Worm (Caenorhabditis elegans) whole organism, L4 larva: ENCODE measurements around the gene F11A10.5.
A peak's percentile ranks its signal among the peaks of the same experiment; 100 is the strongest.

ENCODE experiments used
- D1046.2 ChIP-seq: fragments of 200-800 bp; sonication (Bioruptor generic); IDR thresholded peaks from 2 replicates; pipeline ENCODE4 v1.3.6; 2022; ENCODE audit warnings: missing genetic modification characterization, missing compliant biosample characterization
- F10B5.3 ChIP-seq: sonication (generic microtip); optimal IDR thresholded peaks from 2 replicates; lab custom pipeline; 2016; ENCODE audit warnings: mild to moderate bottlenecking, missing genetic modification characterization, missing compliant biosample characterization
- F44E2.7 ChIP-seq: fragments of 200-800 bp; sonication (Bioruptor generic); IDR thresholded peaks from 2 replicates; pipeline ENCODE4 v2.1.2; 2022; ENCODE audit warnings: missing genetic modification characterization, missing compliant biosample characterization
- F49E8.2 ChIP-seq: sonication (generic microtip); optimal IDR thresholded peaks from 2 replicates; lab custom pipeline; 2016; ENCODE audit warnings: missing compliant biosample characterization, mild to moderate bottlenecking, missing genetic modification characterization, borderline replicate concordance
- T20F7.1 ChIP-seq: fragments of 200-800 bp; sonication (Bioruptor generic); optimal IDR thresholded peaks from 2 replicates; lab custom pipeline; 2018; ENCODE audit warnings: mild to moderate bottlenecking, missing genetic modification characterization, missing compliant biosample characterization
- Y105C5A.15 ChIP-seq: fragments of 200-800 bp; sonication (Bioruptor generic); IDR thresholded peaks from 2 replicates; pipeline ENCODE4 v1.3.6; 2022; ENCODE audit warnings: missing genetic modification characterization, missing compliant biosample characterization
- Y48G9A.11 ChIP-seq: fragments of 200-800 bp; sonication (Bioruptor generic); IDR thresholded peaks from 2 replicates; pipeline ENCODE4 v1.3.6; 2022; ENCODE audit warnings: missing genetic modification reagents, missing genetic modification characterization, missing compliant biosample characterization
- ama-1 ChIP-seq: fragments of 150-350 bp; optimal IDR thresholded peaks from 2 replicates; lab custom pipeline; 2014; ENCODE audit warnings: inconsistent platforms, mixed read lengths
- arid-1 ChIP-seq: fragments of 200-800 bp; sonication (Bioruptor generic); conservative IDR thresholded peaks from 2 replicates; pipeline ENCODE4 v1.3.6; 2022; ENCODE audit warnings: missing genetic modification reagents, missing genetic modification characterization, missing compliant biosample characterization
- attf-4 ChIP-seq: sonication (generic microtip); optimal IDR thresholded peaks from 3 replicates; lab custom pipeline; 2017; ENCODE audit warnings: missing biosample characterization, missing genetic modification characterization
- ceh-44 ChIP-seq: fragments of 200-800 bp; sonication (Bioruptor generic); IDR thresholded peaks from 2 replicates; pipeline ENCODE4 v1.3.6; 2022; ENCODE audit warnings: missing genetic modification reagents, missing genetic modification characterization, missing compliant biosample characterization
- ceh-82 ChIP-seq: sonication (generic microtip); optimal IDR thresholded peaks from 2 replicates; lab custom pipeline; 2017; ENCODE audit warnings: missing biosample characterization, missing genetic modification characterization
- ces-1 ChIP-seq: fragments of 150-350 bp; sonication (generic microtip); optimal IDR thresholded peaks from 4 replicates; lab custom pipeline; 2014; ENCODE audit warnings: missing biosample characterization, missing genetic modification reagents, missing genetic modification characterization
- duxl-1 ChIP-seq: sonication (generic microtip); optimal IDR thresholded peaks from 2 replicates; lab custom pipeline; 2016; ENCODE audit warnings: mild to moderate bottlenecking, missing genetic modification characterization, moderate library complexity, missing compliant biosample characterization; ENCODE audit not compliant: poor library complexity
- dve-1 ChIP-seq: sonication (generic microtip); optimal IDR thresholded peaks from 2 replicates; lab custom pipeline; 2017; ENCODE audit warnings: antibody characterized with exemption, mild to moderate bottlenecking, missing genetic modification characterization, missing compliant biosample characterization; ENCODE audit not compliant: insufficient read depth
- egl-27 ChIP-seq: sonication (generic microtip); optimal IDR thresholded peaks from 3 replicates; lab custom pipeline; 2017; ENCODE audit warnings: missing biosample characterization, missing genetic modification reagents, missing genetic modification characterization
- egl-43 ChIP-seq: fragments of 200-800 bp; sonication (Bioruptor generic); IDR thresholded peaks from 2 replicates; pipeline ENCODE4 v1.3.6; 2022; ENCODE audit warnings: missing genetic modification reagents, missing genetic modification characterization, missing compliant biosample characterization
- gei-8 ChIP-seq: fragments of 200-800 bp; sonication (Bioruptor generic); optimal IDR thresholded peaks from 2 replicates; lab custom pipeline; 2018; ENCODE audit warnings: mild to moderate bottlenecking, missing genetic modification characterization, missing compliant biosample characterization
- hif-1 ChIP-seq, 2 experiments: sonication (generic microtip); optimal IDR thresholded peaks; 2 replicates each; lab custom pipeline; 2016 to 2017; ENCODE audit warnings: missing compliant biosample characterization in 2 of 2, missing genetic modification characterization in 2 of 2, missing genetic modification reagents in 2 of 2, missing genotype in 2 of 2, mild to moderate bottlenecking in 1 of 2
- hlh-11 ChIP-seq: fragments of 200-800 bp; sonication (Bioruptor generic); optimal IDR thresholded peaks from 2 replicates; lab custom pipeline; 2018; ENCODE audit warnings: mild to moderate bottlenecking, missing genetic modification characterization, missing compliant biosample characterization
- hlh-30 ChIP-seq: sonication (generic microtip); optimal IDR thresholded peaks from 2 replicates; lab custom pipeline; 2017; ENCODE audit warnings: antibody characterized with exemption, mild to moderate bottlenecking, missing genetic modification characterization, missing compliant biosample characterization; ENCODE audit not compliant: insufficient read depth
- hmg-1.1 ChIP-seq: fragments of 200-800 bp; sonication (Bioruptor generic); IDR thresholded peaks from 2 replicates; pipeline ENCODE4 v1.3.6; 2022; ENCODE audit warnings: missing genetic modification reagents, missing genetic modification characterization, missing compliant biosample characterization
- jun-1 ChIP-seq: fragments of 150-350 bp; optimal IDR thresholded peaks from 2 replicates; lab custom pipeline; 2014; ENCODE audit warnings: missing biosample characterization, missing genetic modification reagents, missing genetic modification characterization
- lin-1 ChIP-seq: fragments of 200-800 bp; sonication (Bioruptor generic); IDR thresholded peaks from 2 replicates; pipeline ENCODE4 v1.3.6; 2022; ENCODE audit warnings: missing genetic modification reagents, missing genetic modification characterization, missing compliant biosample characterization
- lin-15B ChIP-seq: fragments of 150-350 bp; sonication (generic microtip); optimal IDR thresholded peaks from 3 replicates; lab custom pipeline; 2014; ENCODE audit warnings: missing biosample characterization, missing genetic modification characterization
- lin-39 ChIP-seq: fragments of 150-350 bp; optimal IDR thresholded peaks from 2 replicates; lab custom pipeline; 2014; ENCODE audit warnings: missing biosample characterization, missing genetic modification reagents, missing genetic modification characterization
- lsy-2 ChIP-seq, 2 experiments: fragments of 150-350 bp in 1 of 2; sonication (generic microtip) in 1 of 2; optimal IDR thresholded peaks; 2 replicates each; lab custom pipeline; 2014 to 2017; ENCODE audit warnings: missing biosample characterization in 2 of 2, missing genetic modification characterization in 2 of 2
- madf-5 ChIP-seq, 2 experiments: fragments of 200-800 bp; sonication (Bioruptor generic); IDR thresholded peaks; 2 replicates each; pipeline ENCODE4 v1.3.6; 2022; ENCODE audit warnings: missing compliant biosample characterization in 2 of 2, missing genetic modification characterization in 2 of 2
- mdl-1 ChIP-seq, 2 experiments: fragments of 150-350 bp in 1 of 2; sonication (generic microtip) in 1 of 2; optimal IDR thresholded peaks; 2 replicates each; lab custom pipeline; 2014 to 2017; ENCODE audit warnings: missing biosample characterization in 2 of 2, missing genetic modification characterization in 2 of 2
- mep-1 ChIP-seq: fragments of 150-350 bp; sonication (generic microtip); optimal IDR thresholded peaks from 3 replicates; lab custom pipeline; 2014; ENCODE audit warnings: missing biosample characterization, missing genetic modification characterization
- mxl-2 ChIP-seq: fragments of 200-800 bp; sonication (Bioruptor generic); conservative IDR thresholded peaks from 2 replicates; pipeline ENCODE4 v1.3.6; 2022; ENCODE audit warnings: missing genetic modification reagents, missing genetic modification characterization, missing compliant biosample characterization
- mxl-3 ChIP-seq: fragments of 200-800 bp; sonication (Bioruptor generic); optimal IDR thresholded peaks from 2 replicates; lab custom pipeline; 2018; ENCODE audit warnings: mild to moderate bottlenecking, missing genetic modification characterization, missing compliant biosample characterization
- nhr-10 ChIP-seq: fragments of 150-350 bp; optimal IDR thresholded peaks from 2 replicates; lab custom pipeline; 2014; ENCODE audit warnings: missing biosample characterization, missing genetic modification characterization
- nhr-102 ChIP-seq: sonication (generic microtip); optimal IDR thresholded peaks from 2 replicates; lab custom pipeline; 2016; ENCODE audit warnings: mild to moderate bottlenecking, missing genetic modification characterization, moderate library complexity, missing compliant biosample characterization
- nhr-111 ChIP-seq: fragments of 200-800 bp; sonication (Bioruptor generic); optimal IDR thresholded peaks from 2 replicates; lab custom pipeline; 2018; ENCODE audit warnings: mild to moderate bottlenecking, missing genetic modification characterization, missing compliant biosample characterization
- nhr-25 ChIP-seq: sonication (generic microtip); optimal IDR thresholded peaks from 2 replicates; lab custom pipeline; 2017; ENCODE audit warnings: missing genetic modification characterization, mild to moderate bottlenecking, missing compliant biosample characterization, antibody characterized with exemption, moderate library complexity, borderline replicate concordance; ENCODE audit not compliant: insufficient read depth
- nhr-28 ChIP-seq: fragments of 150-350 bp; optimal IDR thresholded peaks from 2 replicates; lab custom pipeline; 2014; ENCODE audit warnings: missing biosample characterization, missing genetic modification characterization
- nhr-41 ChIP-seq: fragments of 200-800 bp; sonication (Bioruptor generic); IDR thresholded peaks from 2 replicates; pipeline ENCODE4 v1.3.6; 2022; ENCODE audit warnings: missing genetic modification reagents, missing genetic modification characterization, missing compliant biosample characterization
- nhr-42 ChIP-seq: fragments of 200-800 bp; sonication (Bioruptor generic); IDR thresholded peaks from 2 replicates; pipeline ENCODE4 v1.3.6; 2022; ENCODE audit warnings: missing genetic modification characterization, missing compliant biosample characterization
- sdz-12 ChIP-seq: fragments of 200-800 bp; sonication (Bioruptor generic); optimal IDR thresholded peaks from 2 replicates; lab custom pipeline; 2018; ENCODE audit warnings: mild to moderate bottlenecking, missing genetic modification characterization, missing compliant biosample characterization
- skn-1 ChIP-seq: fragments of 150-350 bp; optimal IDR thresholded peaks from 2 replicates; lab custom pipeline; 2014; ENCODE audit warnings: missing biosample characterization, missing genetic modification characterization
- snpc-1.2 ChIP-seq: fragments of 200-800 bp; sonication (Bioruptor generic); IDR thresholded peaks from 2 replicates; pipeline ENCODE4 v1.3.6; 2022; ENCODE audit warnings: missing genetic modification reagents, missing genetic modification characterization, missing compliant biosample characterization
- spr-1 ChIP-seq: sonication (generic microtip); optimal IDR thresholded peaks from 2 replicates; lab custom pipeline; 2016; ENCODE audit warnings: mild to moderate bottlenecking, missing genetic modification characterization, missing compliant biosample characterization
- spr-3 ChIP-seq: fragments of 200-800 bp; sonication (Bioruptor generic); optimal IDR thresholded peaks from 2 replicates; lab custom pipeline; 2018; ENCODE audit warnings: mild to moderate bottlenecking, missing genetic modification characterization, missing compliant biosample characterization
- tag-97 ChIP-seq: fragments of 200-800 bp; sonication (Bioruptor generic); IDR thresholded peaks from 2 replicates; pipeline ENCODE4 v1.3.6; 2022; ENCODE audit warnings: missing genetic modification characterization, missing compliant biosample characterization
- unc-39 ChIP-seq: sonication (generic microtip); optimal IDR thresholded peaks from 2 replicates; lab custom pipeline; 2017; ENCODE audit warnings: missing biosample characterization, missing genetic modification characterization
- zfp-3 ChIP-seq: fragments of 200-800 bp; sonication (Bioruptor generic); conservative IDR thresholded peaks from 2 replicates; pipeline ENCODE4 v1.3.6; 2022; ENCODE audit warnings: missing genetic modification reagents, missing genetic modification characterization, missing compliant biosample characterization
- zip-11 ChIP-seq: fragments of 200-800 bp; sonication (Bioruptor generic); IDR thresholded peaks from 2 replicates; pipeline ENCODE4 v1.3.6; 2022; ENCODE audit warnings: missing genetic modification characterization, missing compliant biosample characterization
- zip-2 ChIP-seq: fragments of 150-350 bp; optimal IDR thresholded peaks from 2 replicates; lab custom pipeline; 2014; ENCODE audit warnings: missing biosample characterization, missing genetic modification characterization
- ztf-7 ChIP-seq: fragments of 150-350 bp; optimal IDR thresholded peaks from 2 replicates; lab custom pipeline; 2014; ENCODE audit warnings: missing biosample characterization, missing genetic modification characterization

The F11A10.5 gene

DNA sequence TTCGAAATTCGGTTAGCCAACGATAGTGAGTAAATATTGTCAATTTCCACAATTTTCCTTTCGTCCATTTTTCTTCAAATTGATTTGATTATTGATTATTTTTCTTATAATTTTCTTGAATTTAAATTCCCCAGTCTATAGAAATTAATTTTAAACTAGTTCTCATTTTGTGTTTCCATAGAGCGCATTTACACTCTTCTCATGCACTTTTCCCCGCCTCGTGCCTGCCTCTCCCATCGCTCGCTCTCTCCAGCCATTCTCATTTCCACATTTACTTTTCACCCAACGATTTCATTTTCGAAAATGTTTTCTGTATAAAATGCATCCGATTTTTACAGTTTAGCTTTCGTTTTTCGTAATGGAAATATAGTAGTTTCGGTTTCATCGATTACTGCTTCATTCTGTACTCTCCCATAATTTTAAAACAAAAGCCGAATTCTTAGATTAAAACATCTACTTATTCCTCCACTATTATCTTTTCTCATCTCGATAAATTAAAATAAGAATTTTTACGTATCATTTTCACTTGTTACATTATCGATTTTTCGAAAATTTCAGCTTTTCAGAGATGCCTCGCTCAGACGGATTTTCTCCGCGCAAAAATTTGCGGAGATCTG is 14.9 kb upstream of the F11A10.5 start, which contains the start of gene lex-1 (continued):
- TF ChIP-seq mep-1 (tag; lab: Kevin White, UChicago) (peak; percentile 46), jun-1 (tag; lab: Kevin White, UChicago) (no peak), T20F7.1 (GFP tag; lab: Kevin White, UChicago) (no peak), nhr-10 (tag; lab: Kevin White, UChicago) (no peak), spr-3 (GFP tag; lab: Kevin White, UChicago) (no peak), hlh-11 (tag; lab: Kevin White, UChicago) (no peak), mxl-3 (GFP tag; lab: Kevin White, UChicago) (no peak), Y105C5A.15 (GFP tag; lab: Robert Waterston, UW) (no peak), lin-39 (tag; lab: Kevin White, UChicago) (no peak), F49E8.2 (tag; lab: Kevin White, UChicago) (no peak), egl-27 (tag; lab: Kevin White, UChicago) (no peak), ces-1 (GFP tag; lab: Kevin White, UChicago) (no peak), mxl-2 (GFP tag; lab: Robert Waterston, UW) (no peak), ceh-44 (GFP tag; lab: Robert Waterston, UW) (no peak), hmg-1.1 (GFP tag; lab: Robert Waterston, UW) (0 out of 2 replicates have a peak, but pooled peaks have one; percentile 25), sdz-12 (GFP tag; lab: Kevin White, UChicago) (no peak), ztf-7 (tag; lab: Kevin White, UChicago) (no peak), duxl-1 (tag; lab: Kevin White, UChicago) (no peak), nhr-28 (tag; lab: Kevin White, UChicago) (peak; percentile 19), unc-39 (tag; lab: Kevin White, UChicago) (no peak), hif-1 (tag; optimal IDR thresholded peaks at IDR 0.05; lab: Kevin White, UChicago) (peak in 1 of 2 experiments; percentile 1), ama-1 (lab: Kevin White, UChicago) (peak; percentile 48), lin-15B (tag; lab: Kevin White, UChicago) (no peak), spr-1 (tag; lab: Kevin White, UChicago) (no peak), ceh-82 (tag; lab: Kevin White, UChicago) (no peak), zip-2 (no peak), nhr-41 (GFP tag; lab: Robert Waterston, UW) (no peak), egl-43 (no peak), dve-1 (tag; lab: Kevin White, UChicago) (no peak), tag-97 (no peak), madf-5 (GFP tag; IDR thresholded peaks at IDR 0.05; lab: Robert Waterston, UW) (no peak), Y48G9A.11 (no peak), lin-1 (GFP tag; lab: Robert Waterston, UW) (no peak), zfp-3 (no peak), zip-11 (no peak), skn-1 (tag; lab: Kevin White, UChicago) (no peak), F44E2.7 (GFP tag; lab: Robert Waterston, UW) (no peak), gei-8 (GFP tag; lab: Kevin White, UChicago) (no peak), snpc-1.2 (no peak), F10B5.3 (tag; lab: Kevin White, UChicago) (no peak), nhr-102 (tag; lab: Kevin White, UChicago) (no peak), attf-4 (tag; lab: Kevin White, UChicago) (no peak), arid-1 (GFP tag; lab: Robert Waterston, UW) (no peak), nhr-25 (no peak), nhr-42 (GFP tag; lab: Robert Waterston, UW) (no peak), hlh-30 (peak; percentile 90), D1046.2 (GFP tag; lab: Robert Waterston, UW) (no peak), mdl-1 (tag; optimal IDR thresholded peaks at IDR 0.05; lab: Kevin White, UChicago) (peak in 1 of 2 experiments; percentile 84), lsy-2 (tag; optimal IDR thresholded peaks at IDR 0.05; lab: Kevin White, UChicago) (peak in 1 of 2 experiments; percentile 64), nhr-111 (GFP tag; lab: Kevin White, UChicago) (no peak)
